Fruit fly (Drosophila melanogaster): ENCODE data around the gene Rsod.

dm6 chr3R:30208766-30209484 lies 37.9 kb upstream of the Rsod start, which contains the start of gene RpS7:
- no peak for TF ChIP-seq CG8478 (optimal IDR thresholded peaks at IDR 0.05)
- TF ChIP-seq CTCF (optimal IDR thresholded peaks at IDR 0.05), result peak; percentile 43 to 88

Measured in S2 (cell line).